Worm (Caenorhabditis elegans): ENCODE measurements around the gene F43C1.7.

ce11 chrIII:4269220-4269935 is 27.0 kb upstream of the F43C1.7 start, which contains the start of the genes sftb-1 and R10E4.1:
- no peak for TF ChIP-seq med-1 (GFP tag; optimal IDR thresholded peaks at IDR 0.05; ENCODE audit: insufficient read depth)
- no peak for TF ChIP-seq flt-1 (GFP tag; IDR thresholded peaks at IDR 0.05)

Data from whole organism, midembryonic.